ENCODE assay signal across 2 fruit fly cellular contexts in the genomic region with DNA sequence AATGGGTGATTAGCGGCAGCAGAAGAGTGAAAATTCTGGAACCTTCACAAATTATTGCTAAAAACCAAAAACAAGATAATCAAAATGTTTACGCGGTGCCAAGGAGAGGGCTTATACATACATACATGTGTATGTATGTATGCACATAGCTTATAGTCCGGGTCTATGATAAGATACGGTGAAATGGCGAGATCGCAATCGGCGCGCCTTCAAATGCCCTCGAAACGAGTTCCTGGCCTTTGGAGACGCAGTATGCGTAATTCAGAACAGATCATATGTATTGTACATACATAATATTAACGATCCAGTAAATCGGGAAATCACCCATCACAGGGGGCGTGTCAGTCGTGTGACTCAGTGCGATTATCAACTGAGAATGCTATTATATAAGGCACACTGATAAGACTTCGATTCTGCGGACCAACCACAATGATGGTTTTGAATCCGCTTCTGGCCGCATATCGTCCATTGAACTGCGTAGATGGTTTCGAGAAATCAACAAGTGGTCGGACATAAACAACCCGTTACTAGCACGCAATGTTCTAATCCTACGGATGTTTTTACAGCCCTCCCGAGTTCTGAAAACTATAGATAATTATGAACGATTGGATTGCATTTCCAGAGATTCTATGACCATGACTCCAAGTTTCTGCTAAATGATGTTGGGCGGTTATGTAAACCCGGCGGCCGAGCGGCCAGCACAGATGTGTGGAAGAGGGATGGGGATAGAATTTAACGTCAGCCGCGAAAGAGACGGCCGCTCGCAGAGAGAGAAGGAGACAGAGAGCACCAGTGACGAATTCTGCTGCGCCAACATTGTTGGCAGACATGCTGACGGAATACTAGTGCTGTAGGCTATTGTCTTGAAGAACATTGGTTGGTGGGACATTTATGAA.
TF ChIP-seq lines count a peak whose summit lies in the region.

No protein-coding gene starts in this region.

TF ChIP-seq in whole organism, embryonic, 481 proteins besides CTCF, POLR2A, EP300 and RAD21 (continued from another document and continues in another):
- TF ChIP-seq Atf6 (GFP tag; IDR thresholded peaks at IDR 0.05; lab: Robert Waterston, UW) (no peak), sc (optimal IDR thresholded peaks at IDR 0.05; lab: Kevin White, UChicago) (no peak), sc (GFP tag; optimal IDR thresholded peaks at IDR 0.05; lab: Kevin White, UChicago) (no peak), CG7556 (GFP tag; optimal IDR thresholded peaks at IDR 0.05; lab: Kevin White, UChicago) (no peak), CG11695 (GFP tag; IDR thresholded peaks at IDR 0.05; lab: Robert Waterston, UW) (no peak), Deaf1 (tag; optimal IDR thresholded peaks at IDR 0.05; lab: Kevin White, UChicago) (peak; percentile 18), CG2875 (GFP tag; optimal IDR thresholded peaks at IDR 0.05; lab: Kevin White, UChicago) (no peak), sd (tag; optimal IDR thresholded peaks at IDR 0.05; lab: Kevin White, UChicago) (peak; percentile 45), CG11504 (tag; optimal IDR thresholded peaks at IDR 0.05; lab: Kevin White, UChicago) (no peak), bowl (GFP tag; IDR thresholded peaks at IDR 0.05; lab: Robert Waterston, UW) (no peak), CG8388 (GFP tag; optimal IDR thresholded peaks at IDR 0.05; lab: Kevin White, UChicago) (no peak), Hey (tag; optimal IDR thresholded peaks at IDR 0.05; lab: Kevin White, UChicago) (no peak), CG14014 (GFP tag; IDR thresholded peaks at IDR 0.05; lab: Robert Waterston, UW) (0 out of 2 replicates have a peak, but pooled peaks have one; percentile 13), Stat92E (GFP tag; optimal IDR thresholded peaks at IDR 0.05; lab: Kevin White, UChicago) (no peak), Fer1 (GFP tag; optimal IDR thresholded peaks at IDR 0.05; lab: Kevin White, UChicago) (peak; percentile 6), esg (GFP tag; conservative IDR thresholded peaks at IDR 0.05; lab: Robert Waterston, UW) (no peak), CG11093 (GFP tag; IDR thresholded peaks at IDR 0.05; lab: Robert Waterston, UW) (no peak), CG8944 (GFP tag; optimal IDR thresholded peaks at IDR 0.05; lab: Kevin White, UChicago) (no peak), Mrtf (GFP tag; IDR thresholded peaks at IDR 0.05; lab: Robert Waterston, UW) (no peak), CG5180 (GFP tag; optimal IDR thresholded peaks at IDR 0.05; lab: Kevin White, UChicago) (no peak), CG15479 (GFP tag; optimal IDR thresholded peaks at IDR 0.05; lab: Kevin White, UChicago) (peak; percentile 91), CG10267 (tag; optimal IDR thresholded peaks at IDR 0.05; lab: Kevin White, UChicago) (no peak), Dip3 (GFP tag; optimal IDR thresholded peaks at IDR 0.05; lab: Kevin White, UChicago) (no peak), CG31441 (GFP tag; IDR thresholded peaks at IDR 0.05; lab: Robert Waterston, UW) (no peak), CG15601 (tag; optimal IDR thresholded peaks at IDR 0.05; lab: Kevin White, UChicago) (no peak), pho (GFP tag; optimal IDR thresholded peaks at IDR 0.05; lab: Kevin White, UChicago) (no peak), cato (GFP tag; optimal IDR thresholded peaks at IDR 0.05; lab: Kevin White, UChicago; ENCODE audit: borderline replicate concordance) (no peak), Nf-YA (GFP tag; IDR thresholded peaks at IDR 0.05; lab: Robert Waterston, UW) (no peak), ttk (GFP tag; IDR thresholded peaks at IDR 0.05; lab: Robert Waterston, UW) (no peak), CG4360 (GFP tag; IDR thresholded peaks at IDR 0.05; lab: Robert Waterston, UW) (no peak), CG2120 (GFP tag; optimal IDR thresholded peaks at IDR 0.05; lab: Kevin White, UChicago) (no peak), fd96Cb (tag; optimal IDR thresholded peaks at IDR 0.05; lab: Kevin White, UChicago) (no peak), ssp (GFP tag; IDR thresholded peaks at IDR 0.05; lab: Robert Waterston, UW) (no peak), Meics (GFP tag; optimal IDR thresholded peaks at IDR 0.05; lab: Kevin White, UChicago) (no peak), Poxn (GFP tag; IDR thresholded peaks at IDR 0.05; lab: Robert Waterston, UW) (no peak), klu (GFP tag; IDR thresholded peaks at IDR 0.05; lab: Robert Waterston, UW) (no peak), CG11398 (GFP tag; optimal IDR thresholded peaks at IDR 0.05; lab: Kevin White, UChicago) (no peak), CG3407 (GFP tag; optimal IDR thresholded peaks at IDR 0.05; lab: Kevin White, UChicago) (no peak), CG4328 (GFP tag; optimal IDR thresholded peaks at IDR 0.05; lab: Kevin White, UChicago) (no peak), NfI (GFP tag; optimal IDR thresholded peaks at IDR 0.05; lab: Kevin White, UChicago) (no peak), CG2116 (GFP tag; optimal IDR thresholded peaks at IDR 0.05; lab: Kevin White, UChicago) (no peak), CG4404 (GFP tag; IDR thresholded peaks at IDR 0.05; lab: Robert Waterston, UW) (no peak), CG1647 (GFP tag; optimal IDR thresholded peaks at IDR 0.05; lab: Kevin White, UChicago) (no peak), Lhr (GFP tag; optimal IDR thresholded peaks at IDR 0.05; lab: Kevin White, UChicago) (no peak), CG3065 (GFP tag; optimal IDR thresholded peaks at IDR 0.05; lab: Kevin White, UChicago) (no peak), CG6689 (GFP tag; IDR thresholded peaks at IDR 0.05; lab: Robert Waterston, UW) (no peak), Asciz (GFP tag; optimal IDR thresholded peaks at IDR 0.05; lab: Kevin White, UChicago) (no peak), trem (tag; optimal IDR thresholded peaks at IDR 0.05; lab: Kevin White, UChicago) (no peak), CG4282 (GFP tag; optimal IDR thresholded peaks at IDR 0.05; lab: Kevin White, UChicago) (no peak), Ada2b (GFP tag; IDR thresholded peaks at IDR 0.05; lab: Robert Waterston, UW) (no peak), CG15696 (tag; optimal IDR thresholded peaks at IDR 0.05; lab: Kevin White, UChicago) (no peak), Hr78 (GFP tag; optimal IDR thresholded peaks at IDR 0.05; lab: Kevin White, UChicago) (no peak), CG4854 (GFP tag; optimal IDR thresholded peaks at IDR 0.05; lab: Kevin White, UChicago) (no peak), unpg (GFP tag; optimal IDR thresholded peaks at IDR 0.05; lab: Kevin White, UChicago) (no peak), CG12071 (GFP tag; optimal IDR thresholded peaks at IDR 0.05; lab: Kevin White, UChicago) (no peak), CG2712 (tag; optimal IDR thresholded peaks at IDR 0.05; lab: Kevin White, UChicago) (no peak), Hsf (GFP tag; optimal IDR thresholded peaks at IDR 0.05; lab: Kevin White, UChicago) (no peak), CG17612 (GFP tag; IDR thresholded peaks at IDR 0.05; lab: Robert Waterston, UW) (no peak), inv (GFP tag; IDR thresholded peaks at IDR 0.05; lab: Robert Waterston, UW; ENCODE audit: partially characterized antibody) (no peak), br (optimal IDR thresholded peaks at IDR 0.05; lab: Kevin White, UChicago) (no peak), so (GFP tag; IDR thresholded peaks at IDR 0.05; lab: Robert Waterston, UW) (no peak), cg (GFP tag; optimal IDR thresholded peaks at IDR 0.05; lab: Kevin White, UChicago) (peak; percentile 39), CG9609 (GFP tag; optimal IDR thresholded peaks at IDR 0.05; lab: Kevin White, UChicago) (no peak), pb (GFP tag; optimal IDR thresholded peaks at IDR 0.05; lab: Kevin White, UChicago) (no peak)

TF ChIP-seq in whole organism, prepupa, 60 proteins besides CTCF, POLR2A, EP300 and RAD21 (continued from another document):
- TF ChIP-seq dac (GFP tag; optimal IDR thresholded peaks at IDR 0.05; lab: Kevin White, UChicago) (no peak), lz (GFP tag; optimal IDR thresholded peaks at IDR 0.05; lab: Kevin White, UChicago) (peak; percentile 6), fd85E (GFP tag; optimal IDR thresholded peaks at IDR 0.05; lab: Kevin White, UChicago) (no peak), net (GFP tag; optimal IDR thresholded peaks at IDR 0.05; lab: Kevin White, UChicago) (no peak), Eip78C (GFP tag; lab: Kevin White, UChicago) (peak; percentile 8), eg (GFP tag; IDR thresholded peaks at IDR 0.05; lab: Robert Waterston, UW) (0 out of 3 replicates have a peak, but pooled peaks have one; percentile 25), CG31627 (GFP tag; optimal IDR thresholded peaks at IDR 0.05; lab: Kevin White, UChicago) (no peak), CG4318 (GFP tag; optimal IDR thresholded peaks at IDR 0.05; lab: Kevin White, UChicago) (no peak), Hr4 (GFP tag; optimal IDR thresholded peaks at IDR 0.05; lab: Kevin White, UChicago) (no peak)
